Fruit fly (Drosophila melanogaster): ENCODE data around the gene CG10063.

CG10063 gene

DNA sequence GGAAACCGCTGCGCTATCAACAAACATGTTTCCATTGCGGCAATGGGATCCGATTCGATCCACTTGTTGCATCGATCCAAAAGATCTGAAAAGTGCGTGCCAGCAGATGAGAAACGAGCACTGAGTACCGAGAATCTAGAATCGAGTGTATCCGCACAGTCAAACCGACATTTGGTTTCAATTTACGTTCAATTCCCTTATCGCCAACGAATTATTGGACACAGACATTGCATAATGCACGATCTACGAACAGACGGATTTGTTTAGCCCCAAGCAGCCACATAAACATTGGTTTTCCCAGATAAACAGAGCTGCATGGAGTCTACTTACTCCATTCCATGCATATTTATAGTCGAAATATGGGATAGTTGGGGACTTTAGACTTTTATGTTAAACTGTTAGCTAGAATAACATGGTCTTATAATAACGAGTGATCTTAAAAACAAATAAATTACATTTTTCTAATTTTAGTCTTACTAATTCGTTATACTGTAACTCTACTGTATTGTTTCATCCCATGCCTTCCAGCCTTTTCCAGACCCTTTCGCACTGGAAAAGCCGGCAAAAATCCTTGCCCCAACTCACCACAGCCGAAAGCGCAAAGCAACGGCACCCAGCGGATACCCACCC is 6.6 kb upstream of the CG10063 start:
- TF ChIP-seq h (GFP tag; optimal IDR thresholded peaks at IDR 0.05) (no peak), GATAd (GFP tag; optimal IDR thresholded peaks at IDR 0.05) (no peak), tai (GFP tag; optimal IDR thresholded peaks at IDR 0.05) (no peak), Abd-B (GFP tag; optimal IDR thresholded peaks at IDR 0.05) (no peak), Hr78 (GFP tag; optimal IDR thresholded peaks at IDR 0.05) (no peak), Mio (GFP tag; optimal IDR thresholded peaks at IDR 0.05) (no peak), Vsx2 (GFP tag; optimal IDR thresholded peaks at IDR 0.05; ENCODE audit: partially characterized antibody) (no peak), dmrt93B (GFP tag; optimal IDR thresholded peaks at IDR 0.05) (no peak), Hr83 (GFP tag; optimal IDR thresholded peaks at IDR 0.05; ENCODE audit: poor library complexity, severe bottlenecking) (no peak), Dfd (GFP tag; optimal IDR thresholded peaks at IDR 0.05) (no peak), br (GFP tag; optimal IDR thresholded peaks at IDR 0.05) (no peak), pan (optimal IDR thresholded peaks at IDR 0.05) (no peak), Myc (optimal IDR thresholded peaks at IDR 0.05) (no peak), OdsH (GFP tag; optimal IDR thresholded peaks at IDR 0.05) (no peak), psq (GFP tag; optimal IDR thresholded peaks at IDR 0.05) (no peak)

DNA sequence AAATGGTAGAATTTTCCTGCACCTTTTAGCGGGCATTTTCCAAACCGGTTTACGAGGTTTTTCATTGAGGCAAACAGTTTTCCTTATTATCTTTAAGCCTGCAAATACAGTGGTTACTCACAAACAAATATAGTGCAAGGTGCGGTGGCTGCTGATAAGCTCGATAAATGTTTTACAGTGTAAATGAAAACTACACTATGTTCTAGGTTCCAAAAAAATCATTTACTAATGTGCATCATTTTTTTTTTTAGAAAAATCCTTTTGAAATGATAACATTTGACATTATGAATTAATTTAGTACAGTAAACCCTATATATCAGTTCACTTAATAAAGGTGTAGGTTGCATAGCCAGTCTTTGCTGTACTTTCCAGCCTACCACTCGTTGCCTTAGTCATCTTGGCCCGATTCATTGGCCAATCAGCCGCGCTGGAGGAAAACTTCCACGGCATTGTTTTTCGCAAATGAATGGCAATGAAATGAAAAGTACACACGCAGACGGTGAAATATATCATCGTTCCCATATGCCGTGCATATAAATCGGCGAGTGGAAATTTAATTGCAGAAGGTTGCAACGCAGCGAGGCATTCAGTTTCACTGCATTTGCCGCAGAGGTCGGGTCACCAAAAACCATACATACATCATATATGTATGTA is 5.9 kb upstream of the CG10063 start:
- TF ChIP-seq fru (GFP tag; optimal IDR thresholded peaks at IDR 0.05): no peak
- no peak for TF ChIP-seq sage (GFP tag; optimal IDR thresholded peaks at IDR 0.05)
- TF ChIP-seq tai (GFP tag; optimal IDR thresholded peaks at IDR 0.05): no peak
- TF ChIP-seq Hr83 (GFP tag; optimal IDR thresholded peaks at IDR 0.05; ENCODE audit: poor library complexity, severe bottlenecking): no peak

DNA sequence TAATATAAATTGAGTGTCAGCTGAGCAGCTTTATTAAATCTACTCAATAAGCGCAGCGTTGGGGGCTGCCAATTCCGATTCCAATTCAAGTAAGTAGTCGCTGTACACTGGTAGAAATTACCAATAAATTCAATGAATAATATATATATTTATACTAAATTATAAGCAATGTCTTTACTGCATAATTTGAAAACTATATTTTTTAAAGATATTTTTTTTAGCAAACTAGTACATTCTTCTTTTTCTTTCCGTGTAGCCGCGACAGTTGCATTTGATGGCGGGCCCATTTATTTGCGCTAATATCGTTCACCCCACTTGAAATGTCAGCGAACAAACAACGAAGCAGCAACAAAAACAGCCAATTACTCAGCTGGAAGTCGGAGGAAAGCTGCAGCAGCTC is 5.1 kb upstream of the CG10063 start:
- TF ChIP-seq foxo (GFP tag; optimal IDR thresholded peaks at IDR 0.05) (peak in 1 of 2 experiments; percentile 75), Mio (GFP tag; optimal IDR thresholded peaks at IDR 0.05) (no peak), Hr83 (GFP tag; optimal IDR thresholded peaks at IDR 0.05; ENCODE audit: poor library complexity, severe bottlenecking) (peak; percentile 12), psq (GFP tag; optimal IDR thresholded peaks at IDR 0.05) (peak; percentile 63), Rel (GFP tag; optimal IDR thresholded peaks at IDR 0.05) (no peak), Rel (tag; optimal IDR thresholded peaks at IDR 0.05) (peak; percentile 19), sv (GFP tag; optimal IDR thresholded peaks at IDR 0.05) (no peak), usp (GFP tag; optimal IDR thresholded peaks at IDR 0.05) (no peak), dl (GFP tag; optimal IDR thresholded peaks at IDR 0.05; ENCODE audit: insufficient read depth in 1 of 2, partially characterized antibody in 2 of 2) (no peak), pan (optimal IDR thresholded peaks at IDR 0.05) (no peak), OdsH (GFP tag; optimal IDR thresholded peaks at IDR 0.05) (peak; percentile 77), Hr78 (GFP tag; optimal IDR thresholded peaks at IDR 0.05) (no peak), GATAd (GFP tag; optimal IDR thresholded peaks at IDR 0.05) (no peak), N (GFP tag; optimal IDR thresholded peaks at IDR 0.05) (no peak), Jra (GFP tag; optimal IDR thresholded peaks at IDR 0.05) (no peak), Hnf4 (GFP tag; optimal IDR thresholded peaks at IDR 0.05) (peak; percentile 68), Myc (optimal IDR thresholded peaks at IDR 0.05) (no peak), rgr (GFP tag; optimal IDR thresholded peaks at IDR 0.05) (peak; percentile 69), Vsx2 (GFP tag; optimal IDR thresholded peaks at IDR 0.05; ENCODE audit: partially characterized antibody) (no peak), jim (GFP tag; optimal IDR thresholded peaks at IDR 0.05) (no peak), Dif (GFP tag; optimal IDR thresholded peaks at IDR 0.05; ENCODE audit: partially characterized antibody) (no peak), brk (GFP tag; optimal IDR thresholded peaks at IDR 0.05) (peak; percentile 61), CG9705 (GFP tag; optimal IDR thresholded peaks at IDR 0.05) (peak; percentile 5), woc (GFP tag; optimal IDR thresholded peaks at IDR 0.05) (no peak), br (GFP tag; optimal IDR thresholded peaks at IDR 0.05) (peak; percentile 38), Dfd (GFP tag; optimal IDR thresholded peaks at IDR 0.05) (no peak), ey (GFP tag; optimal IDR thresholded peaks at IDR 0.05) (peak; percentile 25), fru (GFP tag; optimal IDR thresholded peaks at IDR 0.05) (peak; percentile 54), Sp1 (GFP tag; optimal IDR thresholded peaks at IDR 0.05) (peak; percentile 80), Abd-B (GFP tag; optimal IDR thresholded peaks at IDR 0.05) (no peak), lola (GFP tag; optimal IDR thresholded peaks at IDR 0.05) (no peak), h (GFP tag; optimal IDR thresholded peaks at IDR 0.05) (peak; percentile 68), CG32264 (GFP tag; optimal IDR thresholded peaks at IDR 0.05) (no peak), sage (GFP tag; optimal IDR thresholded peaks at IDR 0.05) (peak; percentile 48), dmrt93B (GFP tag; optimal IDR thresholded peaks at IDR 0.05) (peak; percentile 22), HLH106 (tag; optimal IDR thresholded peaks at IDR 0.05) (peak; percentile 75), dsf (GFP tag; optimal IDR thresholded peaks at IDR 0.05; ENCODE audit: borderline replicate concordance) (no peak), CrebA (GFP tag; optimal IDR thresholded peaks at IDR 0.05; ENCODE audit: borderline replicate concordance) (no peak), tai (GFP tag; optimal IDR thresholded peaks at IDR 0.05) (no peak)

All from whole organism, wandering third instar larva.